Fruit fly (Drosophila melanogaster): ENCODE data around the gene Dad.

DNA sequence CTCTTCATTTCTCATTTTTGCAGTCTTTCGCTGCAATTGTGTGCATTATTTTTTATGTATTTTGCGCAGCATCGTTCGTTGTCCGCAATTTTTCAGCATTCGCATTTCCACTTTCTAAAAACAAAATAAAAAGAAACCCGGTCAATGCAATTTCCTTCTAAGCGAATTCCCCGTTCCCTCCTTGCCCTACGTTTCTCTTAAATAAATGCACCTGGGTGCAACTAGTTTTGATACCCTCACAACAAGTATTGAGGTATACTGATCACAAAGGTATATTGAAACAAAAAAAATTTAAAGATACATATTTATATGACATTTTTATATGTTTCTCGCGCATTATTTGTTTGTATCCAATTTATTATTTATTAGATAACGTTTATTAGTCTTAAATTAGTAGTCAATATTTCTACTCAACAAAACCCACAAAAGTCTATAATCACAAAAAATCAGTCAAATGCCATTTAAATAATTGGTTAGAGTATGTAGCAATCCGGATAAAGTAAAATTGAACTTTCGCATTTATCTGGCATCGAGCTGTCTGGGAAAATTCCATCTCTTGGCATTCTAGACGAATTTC is 27.6 kb downstream of the Dad start:
- TF ChIP-seq EcR (GFP tag; optimal IDR thresholded peaks at IDR 0.05), result no peak
- TF ChIP-seq usp (GFP tag; optimal IDR thresholded peaks at IDR 0.05), result no peak
